Worm (Caenorhabditis elegans): ENCODE data around the gene pmt-1.

DNA sequence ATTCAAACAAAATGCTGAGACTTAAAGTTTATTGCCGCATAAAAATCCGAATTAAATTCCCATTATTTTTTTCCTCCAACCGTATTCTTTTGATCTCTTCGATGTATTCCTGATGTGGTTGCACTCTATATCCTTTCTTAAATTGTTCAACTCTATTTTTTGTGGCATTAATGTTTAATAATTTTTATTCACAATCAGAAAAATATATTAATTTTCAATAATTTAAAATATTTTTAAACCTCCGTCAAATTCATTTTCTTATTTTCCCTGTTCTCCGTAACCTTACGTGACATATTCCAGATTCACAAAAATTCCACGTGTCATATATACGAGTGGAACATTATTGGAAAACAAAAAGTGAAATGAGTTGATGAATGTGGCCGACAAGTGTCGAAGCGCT lies 29.4 kb upstream of the pmt-1 start, which contains the start of gene gcy-12:
- TF ChIP-seq nhr-76 (tag; optimal IDR thresholded peaks at IDR 0.05) = no peak
- TF ChIP-seq ztf-11 (tag; optimal IDR thresholded peaks at IDR 0.05) = no peak
- no peak for TF ChIP-seq tlp-1 (tag; optimal IDR thresholded peaks at IDR 0.05)
- TF ChIP-seq mep-1 (tag; optimal IDR thresholded peaks at IDR 0.05) = no peak
- TF ChIP-seq xbp-1 (tag; optimal IDR thresholded peaks at IDR 0.05) = no peak
- no peak for TF ChIP-seq lin-15B (tag; optimal IDR thresholded peaks at IDR 0.05)
- TF ChIP-seq pqm-1 (tag; optimal IDR thresholded peaks at IDR 0.05) = no peak

All from whole organism, L1 larva.